Worm (Caenorhabditis elegans) whole organism, mixed stage, embryonic: ENCODE results near the gene pigc-1.

Experiments used
- M03D4.4 ChIP-seq: sonication (generic microtip); optimal IDR thresholded peaks from 2 replicates; lab custom pipeline; 2017; ENCODE audit warnings: mild to moderate bottlenecking, missing genetic modification characterization, missing compliant biosample characterization
- bed-3 ChIP-seq: fragments of 200-800 bp; sonication (Bioruptor generic); optimal IDR thresholded peaks from 3 replicates; lab custom pipeline; 2018; ENCODE audit warnings: mild to moderate bottlenecking, missing genetic modification characterization, moderate library complexity, missing compliant biosample characterization
- blmp-1 ChIP-seq: fragments of 150-350 bp; optimal IDR thresholded peaks from 2 replicates; lab custom pipeline; 2014; ENCODE audit warnings: missing biosample characterization, missing genetic modification characterization
- ceh-39 ChIP-seq: fragments of 150-350 bp; optimal IDR thresholded peaks from 2 replicates; lab custom pipeline; 2014; ENCODE audit warnings: missing biosample characterization, missing genetic modification characterization
- ceh-43 ChIP-seq: fragments of 200-800 bp; sonication (Bioruptor generic); optimal IDR thresholded peaks from 2 replicates; lab custom pipeline; 2018; ENCODE audit warnings: mild to moderate bottlenecking, missing genetic modification characterization, moderate library complexity, missing compliant biosample characterization
- ceh-83 ChIP-seq: fragments of 200-800 bp; sonication (Bioruptor generic); optimal IDR thresholded peaks from 2 replicates; lab custom pipeline; 2018; ENCODE audit warnings: mild to moderate bottlenecking, missing genetic modification characterization, missing compliant biosample characterization
- ces-1 ChIP-seq: fragments of 150-350 bp; optimal IDR thresholded peaks from 2 replicates; lab custom pipeline; 2014; ENCODE audit warnings: missing biosample characterization, missing genetic modification reagents, missing genetic modification characterization
- cnd-1 ChIP-seq: fragments of 200-800 bp; sonication (Bioruptor generic); optimal IDR thresholded peaks from 2 replicates; lab custom pipeline; 2018; ENCODE audit warnings: mild to moderate bottlenecking, missing genetic modification characterization, missing compliant biosample characterization
- elt-1 ChIP-seq: sonication (generic microtip); optimal IDR thresholded peaks from 2 replicates; lab custom pipeline; 2017; ENCODE audit warnings: missing genetic modification characterization, mild to moderate bottlenecking, missing compliant biosample characterization, antibody characterized with exemption, moderate library complexity, borderline replicate concordance; ENCODE audit not compliant: insufficient read depth
- elt-3 ChIP-seq: fragments of 150-350 bp; optimal IDR thresholded peaks from 2 replicates; lab custom pipeline; 2014; ENCODE audit warnings: missing biosample characterization, missing genetic modification characterization
- flh-1 ChIP-seq: fragments of 200-800 bp; sonication (Bioruptor generic); optimal IDR thresholded peaks from 2 replicates; lab custom pipeline; 2018; ENCODE audit warnings: mild to moderate bottlenecking, missing genetic modification characterization, moderate library complexity, missing compliant biosample characterization
- ham-2 ChIP-seq: fragments of 200-800 bp; sonication (Bioruptor generic); optimal IDR thresholded peaks from 2 replicates; lab custom pipeline; 2018; ENCODE audit warnings: mild to moderate bottlenecking, missing genetic modification characterization, missing compliant biosample characterization
- hlh-1 ChIP-seq: fragments of 150-350 bp; optimal IDR thresholded peaks from 2 replicates; lab custom pipeline; 2014; ENCODE audit warnings: missing biosample characterization, missing genetic modification reagents, missing genetic modification characterization
- lin-13 ChIP-seq: fragments of 150-350 bp; optimal IDR thresholded peaks from 2 replicates; lab custom pipeline; 2014; ENCODE audit warnings: missing biosample characterization, missing genetic modification characterization
- lsy-2 ChIP-seq: fragments of 150-350 bp; optimal IDR thresholded peaks from 2 replicates; lab custom pipeline; 2014; ENCODE audit warnings: missing biosample characterization, missing genetic modification characterization
- mep-1 ChIP-seq: fragments of 150-350 bp; optimal IDR thresholded peaks from 2 replicates; lab custom pipeline; 2017; ENCODE audit warnings: missing biosample characterization, missing genetic modification reagents, missing genetic modification characterization, inconsistent platforms
- nhr-12 ChIP-seq: fragments of 150-350 bp; optimal IDR thresholded peaks from 2 replicates; lab custom pipeline; 2014; ENCODE audit warnings: missing biosample characterization, missing genetic modification characterization
- nhr-2 ChIP-seq: fragments of 150-350 bp; optimal IDR thresholded peaks from 2 replicates; lab custom pipeline; 2014; ENCODE audit warnings: missing biosample characterization, missing genetic modification characterization
- nhr-237 ChIP-seq: fragments of 150-350 bp; optimal IDR thresholded peaks from 2 replicates; lab custom pipeline; 2014; ENCODE audit warnings: missing biosample characterization, missing genetic modification characterization
- nhr-28 ChIP-seq: fragments of 150-350 bp; optimal IDR thresholded peaks from 2 replicates; lab custom pipeline; 2014; ENCODE audit warnings: missing biosample characterization, missing genetic modification characterization
- nhr-76 ChIP-seq: sonication (generic microtip); optimal IDR thresholded peaks from 2 replicates; lab custom pipeline; 2017; ENCODE audit warnings: missing biosample characterization, missing genetic modification characterization
- pha-4 ChIP-seq: fragments of 150-350 bp; optimal IDR thresholded peaks from 2 replicates; lab custom pipeline; 2018; ENCODE audit warnings: missing biosample characterization, missing genetic modification reagents, missing genetic modification characterization
- snpc-4 ChIP-seq: fragments of 150-350 bp; optimal IDR thresholded peaks from 2 replicates; lab custom pipeline; 2014; ENCODE audit warnings: missing biosample characterization, missing genetic modification characterization
- sptf-1 ChIP-seq: sonication (generic microtip); optimal IDR thresholded peaks from 2 replicates; lab custom pipeline; 2017; ENCODE audit warnings: mild to moderate bottlenecking, missing genetic modification characterization, moderate library complexity, missing compliant biosample characterization
- tbx-8 ChIP-seq: fragments of 200-800 bp; sonication (Bioruptor generic); optimal IDR thresholded peaks from 2 replicates; lab custom pipeline; 2018; ENCODE audit warnings: mild to moderate bottlenecking, missing genetic modification characterization, moderate library complexity, missing compliant biosample characterization
- unc-120 ChIP-seq: sonication (generic microtip); optimal IDR thresholded peaks from 2 replicates; lab custom pipeline; 2017; ENCODE audit warnings: missing genetic modification characterization, missing compliant biosample characterization; ENCODE audit not compliant: poor library complexity, severe bottlenecking
- unc-39 ChIP-seq: fragments of 150-350 bp; optimal IDR thresholded peaks from 2 replicates; lab custom pipeline; 2014; ENCODE audit warnings: missing biosample characterization, missing genetic modification characterization
- unc-62 ChIP-seq: fragments of 150-350 bp; optimal IDR thresholded peaks from 2 replicates; lab custom pipeline; 2014; ENCODE audit warnings: missing biosample characterization, missing genetic modification reagents, missing genetic modification characterization
- ztf-11 ChIP-seq: fragments of 150-350 bp; optimal IDR thresholded peaks from 2 replicates; lab custom pipeline; 2014; ENCODE audit warnings: missing biosample characterization, missing genetic modification characterization

pigc-1 gene

DNA sequence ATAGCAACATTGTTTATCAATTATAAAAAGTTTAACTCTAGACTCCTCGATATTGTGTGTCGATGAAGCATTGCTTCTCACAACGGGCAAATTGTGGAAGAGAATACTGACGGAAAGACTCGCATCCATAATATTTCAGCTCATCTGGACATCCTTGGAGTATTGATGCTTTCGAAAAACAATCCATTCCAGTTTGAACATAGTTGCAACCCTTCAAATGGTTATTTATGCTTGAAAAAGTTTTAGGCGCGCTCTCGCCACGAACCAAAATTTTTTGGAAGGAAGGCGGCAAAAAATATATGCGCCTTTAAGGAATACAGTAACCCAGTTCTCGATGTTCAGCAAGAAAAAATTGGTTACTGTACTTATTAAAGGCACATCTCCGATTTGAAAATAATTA, 20.5 kb downstream of the pigc-1 start:
- no peak for TF ChIP-seq nhr-28 (tag; lab: Kevin White, UChicago)
- no peak for TF ChIP-seq unc-39
- no peak for TF ChIP-seq pha-4 (tag; lab: Kevin White, UChicago)
- no peak for TF ChIP-seq lsy-2 (tag; lab: Kevin White, UChicago)
- no peak for TF ChIP-seq elt-3 (tag; lab: Kevin White, UChicago)
- TF ChIP-seq nhr-12 (tag; lab: Kevin White, UChicago) = no peak

DNA sequence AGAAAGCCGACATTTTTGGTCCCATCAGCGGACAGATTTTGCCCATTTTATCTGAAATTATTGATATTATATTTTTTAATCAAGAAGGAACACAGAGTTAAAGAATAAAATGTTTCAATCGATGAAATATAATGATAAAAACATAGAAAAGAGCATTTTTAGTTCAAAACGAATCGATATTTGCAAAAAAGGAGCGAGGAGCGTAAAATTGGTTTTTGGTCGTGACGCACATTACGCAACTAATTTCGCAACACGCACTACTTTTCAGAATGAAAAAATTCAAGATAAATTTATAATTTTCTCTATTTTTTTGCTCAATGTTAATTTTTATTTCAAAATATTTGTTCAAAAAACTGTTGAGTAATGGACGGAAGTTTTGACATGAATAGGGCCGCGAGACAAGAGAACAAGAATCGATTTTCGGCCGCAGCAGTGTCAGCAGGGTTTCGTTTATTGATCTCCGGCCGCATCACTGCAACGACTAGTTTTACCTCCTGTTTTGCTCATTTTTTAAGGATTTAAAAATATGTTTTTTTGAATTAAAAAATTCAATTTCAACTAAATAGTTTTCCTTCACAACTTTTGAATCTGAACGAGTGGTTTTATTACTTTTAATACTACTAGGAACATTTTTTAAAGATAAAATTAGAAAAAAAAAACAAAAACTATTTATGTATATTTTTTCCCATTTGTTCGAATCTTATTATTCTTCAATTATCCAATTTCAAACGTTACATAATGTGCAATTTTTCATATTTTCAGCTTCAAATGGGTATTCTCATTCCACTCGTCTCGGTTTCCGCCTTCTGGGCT, 21.7 kb downstream of the pigc-1 start, which contains the start of the genes F49C12.12 and vha-17:
Gene F49C12.12 (minus strand): TSS at position 51 of the 813 bp plus-strand sequence.
Gene vha-17 (plus strand): TSS at position 763 of the 813 bp plus-strand sequence.
- TF ChIP-seq ceh-83 (GFP tag; lab: Kevin White, UChicago) (no peak), ceh-39 (peak; percentile 33), nhr-2 (tag; lab: Kevin White, UChicago) (no peak), snpc-4 (tag; lab: Kevin White, UChicago) (no peak), nhr-237 (tag; lab: Kevin White, UChicago) (peak; percentile 10), nhr-76 (no peak), bed-3 (GFP tag; lab: Kevin White, UChicago) (no peak), unc-120 (tag; lab: Kevin White, UChicago) (peak; percentile 1)

DNA sequence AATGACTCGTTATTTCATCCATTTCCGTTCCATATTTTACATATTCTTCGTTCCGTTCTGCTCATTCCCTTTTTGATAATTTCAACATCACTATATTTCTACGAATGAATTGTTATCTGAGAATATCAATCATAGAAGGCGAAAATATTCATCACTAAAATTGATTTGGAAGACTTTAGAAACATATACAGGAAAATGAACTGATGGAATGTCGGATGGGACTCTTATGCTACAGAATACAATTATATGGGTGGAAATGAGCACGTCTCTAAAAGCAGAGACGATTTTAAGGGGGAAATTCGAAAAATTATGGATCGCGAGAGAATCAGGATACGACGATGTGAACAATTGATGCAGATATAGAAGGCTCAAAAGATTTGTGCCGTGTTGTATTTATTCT, 22.9 kb downstream of the pigc-1 start:
- TF ChIP-seq elt-1 (tag; lab: Kevin White, UChicago) (no peak), ztf-11 (tag; lab: Kevin White, UChicago) (no peak), unc-39 (no peak)

DNA sequence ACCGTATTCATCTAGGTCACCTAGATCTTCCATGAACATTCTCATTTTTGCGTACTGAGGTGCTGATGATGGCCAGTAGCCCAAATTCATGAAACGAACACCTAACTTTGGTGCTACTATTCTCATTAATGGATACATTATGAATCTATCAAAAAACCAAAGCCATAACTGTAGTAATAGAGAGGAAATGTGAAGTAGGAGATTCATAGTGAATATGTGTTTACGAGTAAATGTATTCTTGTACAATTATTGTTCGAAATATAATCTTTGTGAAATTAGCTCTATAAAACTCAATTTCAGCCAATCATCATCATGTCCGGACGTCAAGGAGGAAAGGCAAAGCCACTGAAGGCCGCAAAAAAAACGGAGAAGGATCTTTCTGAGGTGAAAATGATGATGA, 23.9 kb downstream of the pigc-1 start, which contains the start of the genes F49C12.11 and nemt-1:
Gene F49C12.11 (plus strand): TSS at position 301 of the 400 bp plus-strand sequence.
Gene nemt-1 (minus strand): TSS at position 360 of the 400 bp plus-strand sequence.
- TF ChIP-seq ceh-43 (GFP tag; lab: Kevin White, UChicago) = no peak
- TF ChIP-seq ces-1 (GFP tag; lab: Kevin White, UChicago) = no peak
- TF ChIP-seq flh-1 (GFP tag; lab: Kevin White, UChicago) = no peak
- no peak for TF ChIP-seq pha-4 (tag; lab: Kevin White, UChicago)
- no peak for TF ChIP-seq ham-2 (GFP tag; lab: Kevin White, UChicago)
- TF ChIP-seq sptf-1 (tag; lab: Kevin White, UChicago) = no peak
- TF ChIP-seq nhr-2 (tag; lab: Kevin White, UChicago) = no peak
- no peak for TF ChIP-seq hlh-1 (tag; lab: Kevin White, UChicago)
- no peak for TF ChIP-seq tbx-8 (GFP tag; lab: Kevin White, UChicago)
- TF ChIP-seq ztf-11 (tag; lab: Kevin White, UChicago) = no peak
- TF ChIP-seq M03D4.4 (tag; lab: Kevin White, UChicago) = no peak
- no peak for TF ChIP-seq unc-62 (GFP tag; lab: Kevin White, UChicago)
- TF ChIP-seq lin-13 (tag; lab: Kevin White, UChicago) = no peak

DNA sequence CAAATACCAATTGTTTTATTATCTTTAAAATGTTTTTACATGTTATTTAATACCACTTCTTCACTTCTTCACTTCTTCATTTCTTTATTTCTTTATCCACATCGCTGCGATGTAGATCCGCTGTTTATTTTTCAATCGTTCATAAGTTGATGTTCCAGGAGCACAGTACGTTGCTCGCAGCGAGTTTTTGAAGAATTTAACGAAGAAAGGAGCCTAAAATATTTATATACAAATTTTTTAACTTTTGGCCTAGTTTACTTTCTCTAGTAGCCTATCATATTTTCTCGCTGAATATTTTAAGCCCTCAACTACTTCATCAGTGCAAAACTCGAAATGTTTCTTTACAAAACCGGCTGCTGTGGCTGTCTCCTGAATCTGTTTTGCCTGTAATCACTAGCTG, 24.8 kb downstream of the pigc-1 start:
- TF ChIP-seq ceh-43 (GFP tag; lab: Kevin White, UChicago) (no peak), sptf-1 (tag; lab: Kevin White, UChicago) (no peak), flh-1 (GFP tag; lab: Kevin White, UChicago) (no peak), blmp-1 (tag; lab: Kevin White, UChicago) (no peak), nhr-2 (tag; lab: Kevin White, UChicago) (no peak), cnd-1 (no peak), ces-1 (GFP tag; lab: Kevin White, UChicago) (no peak), lin-13 (tag; lab: Kevin White, UChicago) (no peak), mep-1 (tag; lab: Kevin White, UChicago) (no peak), nhr-76 (no peak), hlh-1 (tag; lab: Kevin White, UChicago) (no peak), nhr-237 (tag; lab: Kevin White, UChicago) (no peak), tbx-8 (GFP tag; lab: Kevin White, UChicago) (no peak), lsy-2 (tag; lab: Kevin White, UChicago) (no peak), unc-62 (GFP tag; lab: Kevin White, UChicago) (no peak), unc-39 (no peak), unc-120 (tag; lab: Kevin White, UChicago) (no peak), elt-3 (tag; lab: Kevin White, UChicago) (no peak), ham-2 (GFP tag; lab: Kevin White, UChicago) (no peak), ceh-39 (no peak)
- TF ChIP-seq, all 35 proteins: peak for 0
